Fruit fly (Drosophila melanogaster) whole organism, pupa: ENCODE measurements around the gene Jwa.

Experiments
- CG10348 ChIP-seq: fragments of 200-800 bp; sonication (Bioruptor generic); IDR thresholded peaks from 2 replicates; pipeline ENCODE4 v1.3.6; 2022; ENCODE audit warnings: missing biosample characterization, missing genetic modification characterization
- CG12605 ChIP-seq: fragments of 200-800 bp; sonication (Bioruptor generic); IDR thresholded peaks from 2 replicates; pipeline ENCODE4 v1.3.6; 2022; ENCODE audit warnings: missing biosample characterization, missing genetic modification characterization
- CG14655 ChIP-seq: fragments of 200-800 bp; sonication (Bioruptor generic); optimal IDR thresholded peaks from 3 replicates; lab custom pipeline; 2017; ENCODE audit warnings: mild to moderate bottlenecking, missing biosample characterization, missing genetic modification reagents, missing genetic modification characterization
- CG15710 ChIP-seq: fragments of 200-800 bp; sonication (Bioruptor generic); optimal IDR thresholded peaks from 2 replicates; lab custom pipeline; 2018; ENCODE audit warnings: missing biosample characterization, mild to moderate bottlenecking, missing genetic modification characterization, moderate library complexity
- CG32121 ChIP-seq: fragments of 200-800 bp; sonication (Bioruptor generic); IDR thresholded peaks from 2 replicates; pipeline ENCODE4 v1.3.6; 2022; ENCODE audit warnings: missing biosample characterization, missing genetic modification characterization
- CG34367 ChIP-seq: fragments of 200-800 bp; sonication (Bioruptor generic); optimal IDR thresholded peaks from 2 replicates; lab custom pipeline; 2018; ENCODE audit warnings: missing biosample characterization, mild to moderate bottlenecking, missing genetic modification characterization
- CG4496 ChIP-seq: fragments of 200-800 bp; sonication (Bioruptor generic); IDR thresholded peaks from 3 replicates; pipeline ENCODE4 v1.3.6; 2022; ENCODE audit warnings: missing biosample characterization, missing genetic modification characterization
- CG8301 ChIP-seq: fragments of 200-800 bp; sonication (Bioruptor generic); optimal IDR thresholded peaks from 2 replicates; lab custom pipeline; 2018; ENCODE audit warnings: missing biosample characterization, mild to moderate bottlenecking, missing genetic modification characterization
- CG9948 ChIP-seq: fragments of 200-800 bp; sonication (Bioruptor generic); optimal IDR thresholded peaks from 2 replicates; lab custom pipeline; 2018; ENCODE audit warnings: missing biosample characterization, mild to moderate bottlenecking, missing genetic modification characterization, moderate library complexity
- D1 ChIP-seq: fragments of 200-800 bp; sonication (Bioruptor generic); optimal IDR thresholded peaks from 2 replicates; lab custom pipeline; 2018; ENCODE audit warnings: missing biosample characterization, mild to moderate bottlenecking, missing genetic modification characterization, moderate library complexity
- EcR ChIP-seq: fragments of 200-800 bp; sonication (Bioruptor generic); optimal IDR thresholded peaks from 3 replicates; lab custom pipeline; 2019; ENCODE audit warnings: missing biosample characterization, missing genetic modification characterization, mild to moderate bottlenecking, moderate library complexity, missing genetic modification reagents
- Pif1A ChIP-seq: fragments of 200-800 bp; sonication (Bioruptor generic); optimal IDR thresholded peaks from 3 replicates; lab custom pipeline; 2016; ENCODE audit warnings: missing biosample characterization, missing genetic modification characterization
- Snoo ChIP-seq: fragments of 200-800 bp; sonication (Bioruptor generic); optimal IDR thresholded peaks from 3 replicates; lab custom pipeline; 2017; ENCODE audit warnings: missing biosample characterization, mild to moderate bottlenecking, missing genetic modification characterization, inconsistent platforms
- rn ChIP-seq: fragments of 200-800 bp; sonication (Bioruptor generic); IDR thresholded peaks from 2 replicates; pipeline ENCODE4 v1.3.6; 2022; ENCODE audit warnings: missing biosample characterization, missing genetic modification characterization

- TF ChIP-seq D1 (tag; lab: Kevin White, UChicago): no peak
- TF ChIP-seq CG32121: 0 out of 2 replicates have a peak, but pooled peaks have one; percentile 10
- peak; percentile 10 for TF ChIP-seq CG14655 (GFP tag; lab: Kevin White, UChicago)
- peak; percentile 54 for TF ChIP-seq CG12605
- TF ChIP-seq rn (GFP tag; lab: Robert Waterston, UW): no peak
- no peak for TF ChIP-seq EcR
- peak; percentile 57 for TF ChIP-seq Pif1A (GFP tag; lab: Kevin White, UChicago)
- peak; percentile 37 for TF ChIP-seq CG9948
- TF ChIP-seq CG4496 (GFP tag; lab: Robert Waterston, UW): peak; percentile 74
- TF ChIP-seq CG8301 (tag; lab: Kevin White, UChicago): peak; percentile 30
- no peak for TF ChIP-seq Snoo
- TF ChIP-seq CG15710 (tag; lab: Kevin White, UChicago): peak; percentile 48
- TF ChIP-seq CG34367 (tag; lab: Kevin White, UChicago): peak; percentile 19
- no peak for TF ChIP-seq CG10348
Measured at dm6 chr2L:18694724-18695105, 10.8 kb downstream of the Jwa start.
